Worm (Caenorhabditis elegans) whole organism, young adult: ENCODE results near the gene K08D9.9.

ENCODE experiments used
- B0019.2 ChIP-seq: fragments of 200-800 bp; sonication (Bioruptor generic); conservative IDR thresholded peaks from 2 replicates; pipeline ENCODE4 v1.3.6; 2022; ENCODE audit warnings: missing genetic modification reagents, missing genetic modification characterization, missing compliant biosample characterization
- B0336.3 ChIP-seq: fragments of 200-800 bp; sonication (Bioruptor generic); IDR thresholded peaks from 2 replicates; pipeline ENCODE4 v1.3.6; 2022; ENCODE audit warnings: missing genetic modification characterization, missing compliant biosample characterization
- F10E7.11 ChIP-seq: sonication (generic microtip); optimal IDR thresholded peaks from 2 replicates; lab custom pipeline; 2017; ENCODE audit warnings: mild to moderate bottlenecking, missing genetic modification characterization, moderate library complexity, missing compliant biosample characterization
- F22D6.2 ChIP-seq: sonication (generic microtip); optimal IDR thresholded peaks from 2 replicates; lab custom pipeline; 2016; ENCODE audit warnings: mild to moderate bottlenecking, missing genetic modification characterization, missing compliant biosample characterization
- F23B12.7 ChIP-seq: sonication (generic microtip); optimal IDR thresholded peaks from 2 replicates; lab custom pipeline; 2017; ENCODE audit warnings: missing genetic modification characterization, mild to moderate bottlenecking, missing compliant biosample characterization, antibody characterized with exemption, moderate library complexity; ENCODE audit not compliant: insufficient read depth
- K11D2.4 ChIP-seq: fragments of 200-800 bp; sonication (Bioruptor generic); IDR thresholded peaks from 2 replicates; pipeline ENCODE4 v1.3.6; 2022; ENCODE audit warnings: missing genetic modification reagents, missing genetic modification characterization, missing compliant biosample characterization
- Y53F4B.3 ChIP-seq: fragments of 200-800 bp; sonication (Bioruptor generic); IDR thresholded peaks from 2 replicates; pipeline ENCODE4 v1.3.6; 2022; ENCODE audit warnings: missing genetic modification reagents, missing genetic modification characterization, missing compliant biosample characterization
- Y56A3A.18 ChIP-seq: fragments of 200-800 bp; sonication (Bioruptor generic); IDR thresholded peaks from 2 replicates; pipeline ENCODE4 v1.3.6; 2022; ENCODE audit warnings: missing genetic modification reagents, missing genetic modification characterization, missing compliant biosample characterization
- Y79H2A.3 ChIP-seq: fragments of 200-800 bp; sonication (Bioruptor generic); conservative IDR thresholded peaks from 2 replicates; pipeline ENCODE4 v1.3.6; 2022; ENCODE audit warnings: missing genetic modification reagents, missing genetic modification characterization, missing compliant biosample characterization
- akir-1 ChIP-seq: fragments of 200-800 bp; sonication (Bioruptor generic); optimal IDR thresholded peaks from 2 replicates; lab custom pipeline; 2018; ENCODE audit warnings: mild to moderate bottlenecking, missing genetic modification characterization, moderate library complexity, missing compliant biosample characterization
- ama-1 ChIP-seq, 3 experiments: fragments of 150-350 bp in 1 of 3; sonication (generic microtip) in 2 of 3; optimal IDR thresholded peaks; 2 replicates each; lab custom pipeline; 2014 to 2018; ENCODE audit warnings: missing biosample characterization in 2 of 3, missing genetic modification characterization in 2 of 3, missing genetic modification reagents in 2 of 3
- atf-7 ChIP-seq: sonication (generic microtip); optimal IDR thresholded peaks from 2 replicates; lab custom pipeline; 2017; ENCODE audit warnings: mild to moderate bottlenecking, missing genetic modification characterization, missing compliant biosample characterization
- athp-1 ChIP-seq: sonication (generic microtip); optimal IDR thresholded peaks from 2 replicates; lab custom pipeline; 2017; ENCODE audit warnings: mild to moderate bottlenecking, missing genetic modification characterization, missing compliant biosample characterization
- attf-6 ChIP-seq: fragments of 200-800 bp; sonication (Bioruptor generic); IDR thresholded peaks from 2 replicates; pipeline ENCODE4 v1.3.6; 2022; ENCODE audit warnings: missing genetic modification reagents, missing genetic modification characterization, missing compliant biosample characterization
- ceh-91 ChIP-seq: fragments of 200-800 bp; sonication (Bioruptor generic); IDR thresholded peaks from 2 replicates; pipeline ENCODE4 v1.3.6; 2022; ENCODE audit warnings: missing genetic modification reagents, missing genetic modification characterization, missing compliant biosample characterization
- die-1 ChIP-seq: sonication (generic microtip); optimal IDR thresholded peaks from 2 replicates; lab custom pipeline; 2016; ENCODE audit warnings: missing genotype, mild to moderate bottlenecking, missing genetic modification characterization, missing compliant biosample characterization
- efl-1 ChIP-seq: fragments of 150-350 bp; optimal IDR thresholded peaks from 2 replicates; lab custom pipeline; 2014; ENCODE audit warnings: missing biosample characterization, missing genetic modification reagents, missing genetic modification characterization
- ekl-4 ChIP-seq: fragments of 200-800 bp; sonication (Bioruptor generic); IDR thresholded peaks from 2 replicates; pipeline ENCODE4 v1.3.6; 2022; ENCODE audit warnings: missing genetic modification reagents, missing genetic modification characterization, missing compliant biosample characterization
- fkh-3 ChIP-seq: sonication (generic microtip); optimal IDR thresholded peaks from 2 replicates; lab custom pipeline; 2016; ENCODE audit warnings: mild to moderate bottlenecking, missing genetic modification characterization, missing compliant biosample characterization
- hmg-20 ChIP-seq: fragments of 200-800 bp; sonication (Bioruptor generic); IDR thresholded peaks from 2 replicates; pipeline ENCODE4 v1.3.6; 2022; ENCODE audit warnings: missing genetic modification reagents, missing genetic modification characterization, missing compliant biosample characterization
- let-526 ChIP-seq: fragments of 200-800 bp; sonication (Bioruptor generic); IDR thresholded peaks from 2 replicates; pipeline ENCODE4 v1.3.6; 2022; ENCODE audit warnings: missing genetic modification reagents, missing genetic modification characterization, missing compliant biosample characterization
- lin-26 ChIP-seq: fragments of 200-800 bp; sonication (Bioruptor generic); IDR thresholded peaks from 2 replicates; pipeline ENCODE4 v1.3.6; 2022; ENCODE audit warnings: missing genetic modification reagents, missing genetic modification characterization, missing compliant biosample characterization
- lir-1 ChIP-seq: fragments of 200-800 bp; sonication (Bioruptor generic); conservative IDR thresholded peaks from 2 replicates; pipeline ENCODE4 v1.3.6; 2022; ENCODE audit warnings: missing genetic modification reagents, missing genetic modification characterization, missing compliant biosample characterization
- mel-28 ChIP-seq: sonication (generic microtip); optimal IDR thresholded peaks from 2 replicates; lab custom pipeline; 2016; ENCODE audit warnings: borderline replicate concordance, mild to moderate bottlenecking, missing genetic modification characterization, missing compliant biosample characterization
- mxl-1 ChIP-seq: sonication (generic microtip); optimal IDR thresholded peaks from 2 replicates; lab custom pipeline; 2016; ENCODE audit warnings: missing genetic modification characterization, missing compliant biosample characterization
- nhr-120 ChIP-seq: fragments of 200-800 bp; sonication (Bioruptor generic); IDR thresholded peaks from 2 replicates; pipeline ENCODE4 v1.3.6; 2022; ENCODE audit warnings: missing genetic modification characterization, missing compliant biosample characterization
- nhr-90 ChIP-seq: sonication (generic microtip); optimal IDR thresholded peaks from 2 replicates; lab custom pipeline; 2016; ENCODE audit warnings: missing genotype, mild to moderate bottlenecking, missing genetic modification characterization, missing compliant biosample characterization
- rec-8 ChIP-seq, 2 experiments: sonication (generic microtip); optimal IDR thresholded peaks; 2 replicates each; lab custom pipeline; 2016; ENCODE audit warnings: mild to moderate bottlenecking in 2 of 2, missing genetic modification characterization in 2 of 2, missing genetic modification reagents in 2 of 2, missing genotype in 2 of 2, missing biosample characterization in 1 of 2, missing compliant biosample characterization in 1 of 2, moderate library complexity in 1 of 2
- rpc-1 ChIP-seq, 2 experiments: fragments of 150-350 bp in 1 of 2; sonication (generic microtip) in 1 of 2; optimal IDR thresholded peaks; 2 replicates each; lab custom pipeline; 2014 to 2018; ENCODE audit warnings: missing biosample characterization in 1 of 2, missing genetic modification characterization in 1 of 2, missing genetic modification reagents in 1 of 2, missing genotype in 1 of 2
- sdz-38 ChIP-seq: sonication (generic microtip); optimal IDR thresholded peaks from 2 replicates; lab custom pipeline; 2016; ENCODE audit warnings: missing genotype, missing genetic modification characterization, missing compliant biosample characterization
- sea-2 ChIP-seq: fragments of 200-800 bp; sonication (Bioruptor generic); IDR thresholded peaks from 2 replicates; pipeline ENCODE4 v1.3.6; 2022; ENCODE audit warnings: missing genetic modification characterization, missing compliant biosample characterization
- snpc-1.1 ChIP-seq: sonication (generic microtip); optimal IDR thresholded peaks from 2 replicates; lab custom pipeline; 2017; ENCODE audit warnings: missing genetic modification characterization, mild to moderate bottlenecking, missing compliant biosample characterization, antibody characterized with exemption, moderate library complexity, missing genotype, missing genetic modification reagents; ENCODE audit not compliant: insufficient read depth
- snpc-1.3 ChIP-seq: sonication (generic microtip); optimal IDR thresholded peaks from 2 replicates; lab custom pipeline; 2017; ENCODE audit warnings: missing genetic modification characterization, mild to moderate bottlenecking, missing compliant biosample characterization, antibody characterized with exemption, moderate library complexity, missing genotype, missing genetic modification reagents; ENCODE audit not compliant: insufficient read depth
- somi-1 ChIP-seq: fragments of 200-800 bp; sonication (Bioruptor generic); optimal IDR thresholded peaks from 2 replicates; lab custom pipeline; 2018; ENCODE audit warnings: mild to moderate bottlenecking, missing genetic modification characterization, missing compliant biosample characterization
- tbp1 ChIP-seq: fragments of 200-800 bp; sonication (Bioruptor generic); optimal IDR thresholded peaks from 2 replicates; lab custom pipeline; 2018; ENCODE audit warnings: mild to moderate bottlenecking, missing genetic modification characterization, missing compliant biosample characterization
- tlf-1 ChIP-seq: fragments of 200-800 bp; sonication (Bioruptor generic); optimal IDR thresholded peaks from 2 replicates; lab custom pipeline; 2018; ENCODE audit warnings: mild to moderate bottlenecking, missing genetic modification characterization, missing compliant biosample characterization
- unc-62 ChIP-seq: fragments of 150-350 bp; optimal IDR thresholded peaks from 2 replicates; lab custom pipeline; 2014; ENCODE audit warnings: missing biosample characterization, missing genetic modification reagents, missing genetic modification characterization
- ztf-3 ChIP-seq: fragments of 200-800 bp; sonication (Bioruptor generic); optimal IDR thresholded peaks from 2 replicates; lab custom pipeline; 2018; ENCODE audit warnings: mild to moderate bottlenecking, missing genetic modification characterization, missing compliant biosample characterization

The K08D9.9 gene

ce11 chrV:3273156-3273555 is 36.6 kb upstream of the K08D9.9 start, which contains the start of gene T28A11.20:
Gene T28A11.20, minus strand, starts transcription at chrV:3273256.
- TF ChIP-seq somi-1 = no peak
- TF ChIP-seq rec-8 (tag; optimal IDR thresholded peaks at IDR 0.05; lab: Kevin White, UChicago) = no peak
- TF ChIP-seq Y53F4B.3 (GFP tag; lab: Robert Waterston, UW) = no peak
- TF ChIP-seq ekl-4 (GFP tag; lab: Robert Waterston, UW) = no peak
- TF ChIP-seq let-526 = no peak
- TF ChIP-seq athp-1 = no peak
- no peak for TF ChIP-seq lir-1 (GFP tag; lab: Robert Waterston, UW)
- TF ChIP-seq snpc-1.1 (tag; lab: Kevin White, UChicago) = no peak
- TF ChIP-seq ama-1 (optimal IDR thresholded peaks at IDR 0.05; lab: Kevin White, UChicago) = no peak
- TF ChIP-seq ama-1 (GFP tag; optimal IDR thresholded peaks at IDR 0.05; lab: Kevin White, UChicago) = no peak
- no peak for TF ChIP-seq efl-1 (GFP tag; lab: Kevin White, UChicago)
- TF ChIP-seq akir-1 (GFP tag; lab: Kevin White, UChicago) = no peak
- TF ChIP-seq nhr-120 (GFP tag; lab: Robert Waterston, UW) = no peak
- no peak for TF ChIP-seq sea-2
- no peak for TF ChIP-seq mel-28 (tag; lab: Kevin White, UChicago)
- TF ChIP-seq mxl-1 (tag; lab: Kevin White, UChicago) = no peak
- TF ChIP-seq nhr-90 (tag; lab: Kevin White, UChicago) = no peak

DNA sequence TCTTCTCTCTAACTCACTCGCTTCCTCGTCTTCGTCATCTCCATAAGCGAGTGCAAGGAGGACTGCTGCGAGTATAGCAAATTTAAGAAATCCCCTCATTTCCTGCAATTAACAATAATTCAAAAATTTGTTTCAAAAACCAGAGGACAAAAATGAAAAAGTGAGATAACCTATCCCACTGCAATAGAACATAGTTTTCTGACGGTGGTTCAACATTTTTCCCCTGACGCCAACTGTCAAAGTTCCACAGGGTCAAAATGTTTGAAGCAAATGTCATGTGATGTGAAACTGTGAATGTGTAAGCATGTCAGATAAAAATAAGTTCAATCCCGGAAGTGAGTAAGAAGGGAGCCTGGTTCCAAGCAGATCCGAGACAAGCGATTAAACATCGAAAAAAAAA is 32.9 kb upstream of the K08D9.9 start, which contains the start of gene T28A11.19:
TSS of gene T28A11.19 (minus strand) at position 108 of the 400 bp plus-strand sequence.
- TF ChIP-seq sdz-38 (tag; lab: Kevin White, UChicago) (no peak), die-1 (tag; lab: Kevin White, UChicago) (no peak), unc-62 (GFP tag; lab: Kevin White, UChicago) (no peak), F23B12.7 (no peak), F10E7.11 (tag; lab: Kevin White, UChicago) (no peak), F22D6.2 (tag; lab: Kevin White, UChicago) (no peak)
- TF ChIP-seq, all 124 proteins: peak for 0

- TF ChIP-seq tbp1 (GFP tag; lab: Kevin White, UChicago) (no peak), Y79H2A.3 (GFP tag; lab: Robert Waterston, UW) (no peak), fkh-3 (tag; lab: Kevin White, UChicago) (no peak)
- TF ChIP-seq, all 124 proteins: peak for 0
These were observed 31.4 kb upstream of the K08D9.9 start, which contains the start of gene T28A11.18 for ce11 chrV:3267950-3268349. Gene T28A11.18, minus strand, starts transcription at chrV:3268050.

- no peak for TF ChIP-seq K11D2.4 (GFP tag; lab: Robert Waterston, UW)
- TF ChIP-seq snpc-1.3 (tag; lab: Kevin White, UChicago) = no peak
- no peak for TF ChIP-seq lin-26 (GFP tag; lab: Robert Waterston, UW)
- TF ChIP-seq ceh-91 (GFP tag; lab: Robert Waterston, UW) = no peak
- no peak for TF ChIP-seq attf-6
- TF ChIP-seq fkh-3 (tag; lab: Kevin White, UChicago) = no peak
- no peak for TF ChIP-seq rpc-1 (optimal IDR thresholded peaks at IDR 0.05; lab: Kevin White, UChicago)
- no peak for TF ChIP-seq rpc-1 (tag; optimal IDR thresholded peaks at IDR 0.05; lab: Kevin White, UChicago)
- TF ChIP-seq tlf-1 = no peak
- TF ChIP-seq Y56A3A.18 (GFP tag; lab: Robert Waterston, UW) = no peak
- TF ChIP-seq B0019.2 (GFP tag; lab: Robert Waterston, UW) = no peak
- TF ChIP-seq ztf-3 (GFP tag; lab: Kevin White, UChicago) = no peak
- no peak for TF ChIP-seq B0336.3
- TF ChIP-seq Y79H2A.3 (GFP tag; lab: Robert Waterston, UW) = no peak
- TF ChIP-seq efl-1 (GFP tag; lab: Kevin White, UChicago) = no peak
- TF ChIP-seq sdz-38 (tag; lab: Kevin White, UChicago) = no peak
- no peak for TF ChIP-seq atf-7 (tag; lab: Kevin White, UChicago)
- TF ChIP-seq hmg-20 (GFP tag; lab: Robert Waterston, UW) = no peak
These were observed 29.7 kb upstream of the K08D9.9 start, which contains the start of gene T28A11.17 for ce11 chrV:3266189-3266588. Gene T28A11.17, minus strand, starts transcription at chrV:3266289.
